Fruit fly (Drosophila melanogaster) whole organism, embryonic: ENCODE data around the gene CG10165.

Source experiments
- Asciz ChIP-seq: fragments of 200-800 bp; sonication (Bioruptor generic); optimal IDR thresholded peaks from 2 replicates; lab custom pipeline; 2017; ENCODE audit warnings: missing biosample characterization, mild to moderate bottlenecking, missing genetic modification characterization, missing genetic modification reagents
- Atf6 ChIP-seq: fragments of 200-800 bp; sonication (Bioruptor generic); IDR thresholded peaks from 2 replicates; pipeline ENCODE4 v1.3.6; 2022; ENCODE audit warnings: missing biosample characterization, missing genetic modification characterization
- Bdp1 ChIP-seq: fragments of 200-800 bp; sonication (Bioruptor generic); optimal IDR thresholded peaks from 3 replicates; lab custom pipeline; 2016; ENCODE audit warnings: missing biosample characterization, missing genetic modification characterization
- CG16815 ChIP-seq: fragments of 200-800 bp; sonication (Bioruptor generic); optimal IDR thresholded peaks from 3 replicates; lab custom pipeline; 2017; ENCODE audit warnings: missing biosample characterization, mild to moderate bottlenecking, missing genetic modification characterization
- CG17912 ChIP-seq: fragments of 200-800 bp; sonication (Bioruptor generic); optimal IDR thresholded peaks from 2 replicates; lab custom pipeline; 2018; ENCODE audit warnings: missing biosample characterization, mild to moderate bottlenecking, missing genetic modification characterization
- CG18262 ChIP-seq: fragments of 200-800 bp; optimal IDR thresholded peaks from 3 replicates; lab custom pipeline; 2019; ENCODE audit warnings: missing biosample characterization, mild to moderate bottlenecking, missing genetic modification characterization, moderate library complexity
- CG18764 ChIP-seq: fragments of 200-800 bp; sonication (Bioruptor generic); optimal IDR thresholded peaks from 3 replicates; lab custom pipeline; 2016; ENCODE audit warnings: missing biosample characterization, missing genetic modification characterization
- CG30431 ChIP-seq: fragments of 200-800 bp; sonication (Bioruptor generic); optimal IDR thresholded peaks from 2 replicates; lab custom pipeline; 2017; ENCODE audit warnings: missing biosample characterization, missing genetic modification characterization
- CG4282 ChIP-seq: fragments of 200-800 bp; sonication (Bioruptor generic); optimal IDR thresholded peaks from 2 replicates; lab custom pipeline; 2016; ENCODE audit warnings: missing biosample characterization, missing genetic modification characterization
- CG4328 ChIP-seq: fragments of 200-800 bp; sonication (Bioruptor generic); optimal IDR thresholded peaks from 3 replicates; lab custom pipeline; 2017; ENCODE audit warnings: missing biosample characterization, missing genetic modification reagents, missing genetic modification characterization
- CG4404 ChIP-seq: fragments of 200-800 bp; sonication (Bioruptor generic); IDR thresholded peaks from 2 replicates; pipeline ENCODE4 v1.3.6; 2022; ENCODE audit warnings: missing biosample characterization, missing genetic modification characterization
- CG6654 ChIP-seq: fragments of 200-800 bp; sonication (Bioruptor generic); optimal IDR thresholded peaks from 2 replicates; lab custom pipeline; 2017; ENCODE audit warnings: missing biosample characterization, mild to moderate bottlenecking, missing genetic modification characterization
- CG6854 ChIP-seq: fragments of 200-800 bp; sonication (Bioruptor generic); optimal IDR thresholded peaks from 3 replicates; lab custom pipeline; 2017; ENCODE audit warnings: missing biosample characterization, mild to moderate bottlenecking, missing genetic modification characterization
- CG8290 ChIP-seq, 3 experiments: fragments of 200-800 bp; sonication (Bioruptor generic); optimal IDR thresholded peaks; 2 replicates each; lab custom pipeline; 2016 to 2019; ENCODE audit warnings: missing biosample characterization in 3 of 3, missing genetic modification characterization in 3 of 3, mild to moderate bottlenecking in 2 of 3, moderate library complexity in 1 of 3
- Fer1 ChIP-seq: fragments of 200-800 bp; sonication (Bioruptor generic); optimal IDR thresholded peaks from 2 replicates; lab custom pipeline; 2017; ENCODE audit warnings: missing biosample characterization, mild to moderate bottlenecking, missing genetic modification characterization
- Fer3 ChIP-seq: fragments of 200-800 bp; sonication (Bioruptor generic); optimal IDR thresholded peaks from 2 replicates; lab custom pipeline; 2018; ENCODE audit warnings: missing biosample characterization, mild to moderate bottlenecking, missing genetic modification characterization, moderate library complexity
- H2.0 ChIP-seq: fragments of 200-800 bp; sonication (Bioruptor generic); IDR thresholded peaks from 2 replicates; pipeline ENCODE4 v1.3.6; 2022; ENCODE audit warnings: missing biosample characterization, missing genetic modification characterization
- Lpt ChIP-seq: fragments of >200 bp; optimal IDR thresholded peaks from 2 replicates; lab custom pipeline; 2018; ENCODE audit warnings: missing biosample characterization, missing genetic modification characterization
- MESR4 ChIP-seq: fragments of 200-800 bp; sonication (Bioruptor generic); optimal IDR thresholded peaks from 2 replicates; lab custom pipeline; 2018; ENCODE audit warnings: missing biosample characterization, mild to moderate bottlenecking, missing genetic modification characterization, moderate library complexity
- Rfx ChIP-seq: fragments of 200-800 bp; sonication (Bioruptor generic); IDR thresholded peaks from 2 replicates; pipeline ENCODE4 v1.3.6; 2022; ENCODE audit warnings: missing biosample characterization, missing genetic modification characterization
- Xbp1 ChIP-seq: fragments of 200-800 bp; sonication (Bioruptor generic); optimal IDR thresholded peaks from 3 replicates; lab custom pipeline; 2016; ENCODE audit warnings: missing biosample characterization, mild to moderate bottlenecking, missing genetic modification characterization
- Xrp1 ChIP-seq: fragments of 200-800 bp; sonication (Bioruptor generic); IDR thresholded peaks from 2 replicates; pipeline ENCODE4 v1.3.6; 2022; ENCODE audit warnings: missing biosample characterization, missing genetic modification characterization
- ab ChIP-seq: fragments of 200-800 bp; sonication (Bioruptor generic); optimal IDR thresholded peaks from 2 replicates; lab custom pipeline; 2016; ENCODE audit warnings: missing biosample characterization, missing genetic modification characterization
- ac ChIP-seq: fragments of 200-800 bp; sonication (Bioruptor generic); optimal IDR thresholded peaks from 3 replicates; lab custom pipeline; 2017; ENCODE audit warnings: missing biosample characterization, mild to moderate bottlenecking, missing genetic modification characterization
- ash1 ChIP-seq: fragments of 200-800 bp; sonication (Bioruptor generic); optimal IDR thresholded peaks from 2 replicates; lab custom pipeline; 2018; ENCODE audit warnings: missing biosample characterization, mild to moderate bottlenecking, missing genetic modification characterization
- ato ChIP-seq: fragments of 200-800 bp; sonication (Bioruptor generic); IDR thresholded peaks from 2 replicates; pipeline ENCODE4 v1.3.6; 2022; ENCODE audit warnings: missing biosample characterization, missing genetic modification characterization; ENCODE audit not compliant: partially characterized antibody
- cg ChIP-seq: fragments of 200-800 bp; sonication (Bioruptor generic); optimal IDR thresholded peaks from 3 replicates; lab custom pipeline; 2019; ENCODE audit warnings: missing biosample characterization, mild to moderate bottlenecking, missing genetic modification characterization, moderate library complexity
- gcm ChIP-seq: fragments of 200-800 bp; sonication (Bioruptor generic); optimal IDR thresholded peaks from 2 replicates; lab custom pipeline; 2019; ENCODE audit warnings: missing biosample characterization, mild to moderate bottlenecking, missing genetic modification characterization, moderate library complexity
- grau ChIP-seq: fragments of 200-800 bp; optimal IDR thresholded peaks from 3 replicates; lab custom pipeline; 2019; ENCODE audit warnings: missing biosample characterization, mild to moderate bottlenecking, missing genetic modification characterization, moderate library complexity
- jigr1 ChIP-seq: fragments of 200-800 bp; sonication (Bioruptor generic); IDR thresholded peaks from 3 replicates; pipeline ENCODE4 v1.3.6; 2022; ENCODE audit warnings: missing biosample characterization, missing genetic modification characterization
- jumu ChIP-seq: fragments of 200-800 bp; sonication (Bioruptor generic); optimal IDR thresholded peaks from 3 replicates; lab custom pipeline; 2016; ENCODE audit warnings: missing biosample characterization, missing genetic modification characterization
- kah ChIP-seq: fragments of 200-800 bp; sonication (Bioruptor generic); optimal IDR thresholded peaks from 2 replicates; lab custom pipeline; 2018; ENCODE audit warnings: missing biosample characterization, mild to moderate bottlenecking, missing genetic modification characterization
- lmd ChIP-seq: fragments of 200-800 bp; sonication (Bioruptor generic); IDR thresholded peaks from 2 replicates; pipeline ENCODE4 v1.3.6; 2022; ENCODE audit warnings: missing biosample characterization, missing genetic modification characterization
- maf-S ChIP-seq: fragments of 200-800 bp; sonication (Bioruptor generic); optimal IDR thresholded peaks from 2 replicates; lab custom pipeline; 2016; ENCODE audit warnings: missing biosample characterization, missing genetic modification characterization
- nau ChIP-seq: fragments of 200-800 bp; sonication (Bioruptor generic); optimal IDR thresholded peaks from 3 replicates; lab custom pipeline; 2017; ENCODE audit warnings: missing biosample characterization, mild to moderate bottlenecking, missing genetic modification characterization, missing genetic modification reagents
- nerfin-2 ChIP-seq: fragments of 200-800 bp; sonication (Bioruptor generic); IDR thresholded peaks from 2 replicates; pipeline ENCODE4 v1.3.6; 2022; ENCODE audit warnings: missing biosample characterization, missing genetic modification characterization; ENCODE audit not compliant: partially characterized antibody
- pan ChIP-seq, 4 experiments: fragments of >200 bp in 3 of 4; fragments of 200-800 bp in 1 of 4; sonication (Bioruptor generic) in 1 of 4; optimal IDR thresholded peaks in 3 of 4; IDR thresholded peaks in 1 of 4; 2 replicates each; pipeline versions ENCODE4 v1.3.6 to Lab custom; 2017 to 2022; ENCODE audit warnings: missing biosample characterization in 2 of 4, missing genetic modification characterization in 2 of 4, mixed read lengths in 1 of 4
- pzg ChIP-seq: fragments of 200-800 bp; sonication (Bioruptor generic); optimal IDR thresholded peaks from 3 replicates; lab custom pipeline; 2018; ENCODE audit warnings: missing biosample characterization, mild to moderate bottlenecking, missing genetic modification characterization, moderate library complexity
- ranshi ChIP-seq: fragments of 200-800 bp; sonication (Bioruptor generic); IDR thresholded peaks from 2 replicates; pipeline ENCODE4 v1.3.6; 2022; ENCODE audit warnings: missing biosample characterization, missing genetic modification characterization
- row ChIP-seq: fragments of 200-800 bp; sonication (Bioruptor generic); IDR thresholded peaks from 3 replicates; pipeline ENCODE4 v1.3.6; 2022; ENCODE audit warnings: missing biosample characterization, missing genetic modification characterization
- salm ChIP-seq: fragments of 200-800 bp; sonication (Bioruptor generic); optimal IDR thresholded peaks from 2 replicates; lab custom pipeline; 2018; ENCODE audit warnings: missing biosample characterization, mild to moderate bottlenecking, missing genetic modification characterization
- seq ChIP-seq: fragments of 200-800 bp; sonication (Bioruptor generic); IDR thresholded peaks from 2 replicates; pipeline ENCODE4 v1.3.6; 2022; ENCODE audit warnings: missing biosample characterization, missing genetic modification characterization
- so ChIP-seq: fragments of 200-800 bp; sonication (Bioruptor generic); IDR thresholded peaks from 3 replicates; pipeline ENCODE4 v1.3.6; 2022; ENCODE audit warnings: missing biosample characterization, missing genetic modification characterization
- tin ChIP-seq: fragments of 200-800 bp; sonication (Bioruptor generic); optimal IDR thresholded peaks from 3 replicates; lab custom pipeline; 2016; ENCODE audit warnings: missing biosample characterization, missing genetic modification characterization
- tll ChIP-seq, 2 experiments: fragments of 200-800 bp in 1 of 2; fragments of >200 bp in 1 of 2; sonication (Bioruptor generic) in 1 of 2; optimal IDR thresholded peaks; 2 replicates each; lab custom pipeline; 2017 to 2019; ENCODE audit warnings: missing biosample characterization in 2 of 2, missing genetic modification characterization in 2 of 2, mild to moderate bottlenecking in 1 of 2, moderate library complexity in 1 of 2
- unc-4 ChIP-seq: fragments of 200-800 bp; sonication (Bioruptor generic); IDR thresholded peaks from 2 replicates; pipeline ENCODE4 v1.3.6; 2022; ENCODE audit warnings: missing biosample characterization, missing genetic modification characterization; ENCODE audit not compliant: partially characterized antibody
- zf30C ChIP-seq: fragments of 200-800 bp; sonication (Bioruptor generic); optimal IDR thresholded peaks from 3 replicates; lab custom pipeline; 2018; ENCODE audit warnings: missing biosample characterization, mild to moderate bottlenecking, missing genetic modification characterization
- zfh1 ChIP-seq: fragments of 200-800 bp; sonication (Bioruptor generic); IDR thresholded peaks from 3 replicates; pipeline ENCODE4 v1.3.6; 2022; ENCODE audit warnings: missing biosample characterization, missing genetic modification characterization

CG10165 gene

dm6 chr2L:19517154-19517814 is 12.8 kb downstream of the CG10165 start, which contains the start of gene Hasp (continued):
- TF ChIP-seq gcm (GFP tag; lab: Kevin White, UChicago) (peak; percentile 59), Asciz (GFP tag; lab: Kevin White, UChicago) (peak; percentile 58), nau (GFP tag; lab: Kevin White, UChicago) (no peak), tin (peak; percentile 65), Xrp1 (GFP tag; lab: Robert Waterston, UW) (peak; percentile 67), CG4328 (no peak), row (GFP tag; lab: Robert Waterston, UW) (peak; percentile 77), ranshi (GFP tag; lab: Robert Waterston, UW) (peak; percentile 33; the same call in 1 of the 2 replicates), Rfx (GFP tag; lab: Robert Waterston, UW) (peak; percentile 67), MESR4 (GFP tag; lab: Kevin White, UChicago) (no peak), Xbp1 (GFP tag; lab: Kevin White, UChicago) (peak; percentile 52), kah (GFP tag; lab: Kevin White, UChicago) (peak; percentile 28), seq (GFP tag; lab: Robert Waterston, UW) (0 out of 2 replicates have a peak, but pooled peaks have one; percentile 6), CG16815 (GFP tag; lab: Kevin White, UChicago) (no peak), cg (GFP tag; lab: Kevin White, UChicago) (peak; percentile 89), ato (GFP tag; lab: Robert Waterston, UW) (peak; percentile 88), so (0 out of 3 replicates have a peak, but pooled peaks have one; percentile 13), ash1 (GFP tag; lab: Kevin White, UChicago) (no peak), zf30C (no peak), CG30431 (GFP tag; lab: Kevin White, UChicago) (no peak), Atf6 (GFP tag; lab: Robert Waterston, UW) (no peak; the same call in 1 of the 2 replicates), jigr1 (GFP tag; lab: Robert Waterston, UW) (no peak), Bdp1 (GFP tag; lab: Kevin White, UChicago) (no peak), CG17912 (GFP tag; lab: Kevin White, UChicago) (no peak), unc-4 (GFP tag; lab: Robert Waterston, UW) (peak; percentile 61), nerfin-2 (GFP tag; lab: Robert Waterston, UW) (peak; percentile 90), CG4404 (GFP tag; lab: Robert Waterston, UW) (no peak), salm (no peak), maf-S (GFP tag; lab: Kevin White, UChicago) (no peak), zfh1 (GFP tag; lab: Robert Waterston, UW) (peak; percentile 79), Fer3 (tag; lab: Kevin White, UChicago) (peak; percentile 56), Fer1 (GFP tag; lab: Kevin White, UChicago) (peak; percentile 55), CG8290 (GFP tag; optimal IDR thresholded peaks at IDR 0.05; lab: Kevin White, UChicago) (peak; percentile 54), CG8290 (tag; optimal IDR thresholded peaks at IDR 0.05; lab: Kevin White, UChicago) (no peak), CG18764 (GFP tag; lab: Kevin White, UChicago) (no peak), ab (no peak), grau (tag; lab: Kevin White, UChicago) (peak; percentile 66), lmd (GFP tag; lab: Robert Waterston, UW) (peak; percentile 58; the same call in 1 of the 2 replicates), CG6854 (peak; percentile 46), tll (GFP tag; optimal IDR thresholded peaks at IDR 0.05; lab: Kevin White, UChicago) (no peak), Lpt (no peak), CG18262 (tag; lab: Kevin White, UChicago) (peak; percentile 65), CG6654 (GFP tag; lab: Kevin White, UChicago) (no peak), pzg (GFP tag; lab: Kevin White, UChicago) (peak; percentile 16), ac (GFP tag; lab: Kevin White, UChicago) (no peak), jumu (GFP tag; lab: Kevin White, UChicago) (no peak), CG4282 (GFP tag; lab: Kevin White, UChicago) (no peak), pan (optimal IDR thresholded peaks at IDR 0.05; lab: Kevin White, UChicago) (no peak), pan (GFP tag; optimal IDR thresholded peaks at IDR 0.05 in 1 of 2, IDR thresholded peaks at IDR 0.05 in 1 of 2) (peak in 1 of 2 experiments; percentile 65), H2.0 (GFP tag; lab: Robert Waterston, UW) (0 out of 2 replicates have a peak, but pooled peaks have one; percentile 19)
